Fruit fly (Drosophila melanogaster) whole organism, embryonic: ENCODE measurements around the gene Tyler.

Source experiments
- ATbp ChIP-seq: fragments of 200-800 bp; sonication (Bioruptor generic); optimal IDR thresholded peaks from 2 replicates; lab custom pipeline; 2017; ENCODE audit warnings: missing biosample characterization, mild to moderate bottlenecking, missing genetic modification characterization, missing genetic modification reagents
- CG11085 ChIP-seq: fragments of 200-800 bp; sonication (Bioruptor generic); IDR thresholded peaks from 2 replicates; pipeline ENCODE4 v1.3.6; 2022; ENCODE audit warnings: missing biosample characterization, missing genetic modification characterization
- CG11695 ChIP-seq: fragments of 200-800 bp; sonication (Bioruptor generic); IDR thresholded peaks from 3 replicates; pipeline ENCODE4 v1.3.6; 2022; ENCODE audit warnings: missing biosample characterization, missing genetic modification characterization
- CG12236 ChIP-seq: fragments of 200-800 bp; sonication (Bioruptor generic); optimal IDR thresholded peaks from 2 replicates; lab custom pipeline; 2016; ENCODE audit warnings: missing biosample characterization, missing genetic modification characterization
- CG14710 ChIP-seq: fragments of 200-800 bp; sonication (Bioruptor generic); optimal IDR thresholded peaks from 3 replicates; lab custom pipeline; 2019; ENCODE audit warnings: missing biosample characterization, mild to moderate bottlenecking, missing genetic modification characterization, moderate library complexity
- CG15514 ChIP-seq: fragments of 200-800 bp; sonication (Bioruptor generic); optimal IDR thresholded peaks from 3 replicates; lab custom pipeline; 2017; ENCODE audit warnings: missing biosample characterization, missing genetic modification characterization, mild to moderate bottlenecking, moderate library complexity, missing genetic modification reagents
- CG1603 ChIP-seq: fragments of 200-800 bp; sonication (Bioruptor generic); optimal IDR thresholded peaks from 2 replicates; lab custom pipeline; 2019; ENCODE audit warnings: missing biosample characterization, mild to moderate bottlenecking, missing genetic modification characterization, moderate library complexity
- CG16815 ChIP-seq: fragments of 200-800 bp; sonication (Bioruptor generic); optimal IDR thresholded peaks from 3 replicates; lab custom pipeline; 2017; ENCODE audit warnings: missing biosample characterization, mild to moderate bottlenecking, missing genetic modification characterization
- CG16863 ChIP-seq: fragments of 200-800 bp; sonication (Bioruptor generic); optimal IDR thresholded peaks from 3 replicates; lab custom pipeline; 2016; ENCODE audit warnings: missing biosample characterization, missing genetic modification characterization
- CG17912 ChIP-seq: fragments of 200-800 bp; sonication (Bioruptor generic); optimal IDR thresholded peaks from 2 replicates; lab custom pipeline; 2018; ENCODE audit warnings: missing biosample characterization, mild to moderate bottlenecking, missing genetic modification characterization
- CG2202 ChIP-seq: fragments of 200-800 bp; sonication (Bioruptor generic); optimal IDR thresholded peaks from 2 replicates; lab custom pipeline; 2018; ENCODE audit warnings: missing biosample characterization, mild to moderate bottlenecking, missing genetic modification characterization
- CG2678 ChIP-seq: fragments of 200-800 bp; sonication (Bioruptor generic); optimal IDR thresholded peaks from 3 replicates; lab custom pipeline; 2019; ENCODE audit warnings: missing biosample characterization, mild to moderate bottlenecking, missing genetic modification characterization, moderate library complexity
- CG30431 ChIP-seq: fragments of 200-800 bp; sonication (Bioruptor generic); optimal IDR thresholded peaks from 2 replicates; lab custom pipeline; 2017; ENCODE audit warnings: missing biosample characterization, missing genetic modification characterization
- CG3281 ChIP-seq: fragments of 200-800 bp; sonication (Bioruptor generic); optimal IDR thresholded peaks from 3 replicates; lab custom pipeline; 2017; ENCODE audit warnings: missing biosample characterization, mild to moderate bottlenecking, missing genetic modification characterization
- CG4404 ChIP-seq: fragments of 200-800 bp; sonication (Bioruptor generic); IDR thresholded peaks from 2 replicates; pipeline ENCODE4 v1.3.6; 2022; ENCODE audit warnings: missing biosample characterization, missing genetic modification characterization
- CG4820 ChIP-seq: fragments of 200-800 bp; sonication (Bioruptor generic); optimal IDR thresholded peaks from 3 replicates; lab custom pipeline; 2016; ENCODE audit warnings: missing biosample characterization, missing genetic modification characterization
- CG5245 ChIP-seq: fragments of 200-800 bp; sonication (Bioruptor generic); optimal IDR thresholded peaks from 3 replicates; lab custom pipeline; 2016; ENCODE audit warnings: missing biosample characterization, missing genetic modification characterization
- CG6254 ChIP-seq: fragments of 200-800 bp; sonication (Bioruptor generic); optimal IDR thresholded peaks from 3 replicates; lab custom pipeline; 2017; ENCODE audit warnings: mild to moderate bottlenecking, missing biosample characterization, missing genetic modification reagents, missing genetic modification characterization
- CG7839 ChIP-seq: fragments of 200-800 bp; sonication (Bioruptor generic); optimal IDR thresholded peaks from 3 replicates; lab custom pipeline; 2018; ENCODE audit warnings: missing biosample characterization, mild to moderate bottlenecking, missing genetic modification characterization, moderate library complexity
- CG7987 ChIP-seq: fragments of 200-800 bp; sonication (Bioruptor generic); optimal IDR thresholded peaks from 2 replicates; lab custom pipeline; 2018; ENCODE audit warnings: missing biosample characterization, mild to moderate bottlenecking, missing genetic modification characterization, moderate library complexity
- CG8478 ChIP-seq: fragments of >200 bp; optimal IDR thresholded peaks from 2 replicates; lab custom pipeline; 2018
- CG9727 ChIP-seq: fragments of 200-800 bp; sonication (Bioruptor generic); optimal IDR thresholded peaks from 3 replicates; lab custom pipeline; 2017; ENCODE audit warnings: missing biosample characterization, mild to moderate bottlenecking, missing genetic modification characterization
- CG9817 ChIP-seq: fragments of 200-800 bp; sonication (Bioruptor generic); optimal IDR thresholded peaks from 2 replicates; lab custom pipeline; 2018; ENCODE audit warnings: missing biosample characterization, mild to moderate bottlenecking, missing genetic modification characterization, moderate library complexity
- Fer2 ChIP-seq: fragments of 200-800 bp; sonication (Bioruptor generic); optimal IDR thresholded peaks from 2 replicates; lab custom pipeline; 2018; ENCODE audit warnings: missing biosample characterization, mild to moderate bottlenecking, missing genetic modification characterization, moderate library complexity
- Hand ChIP-seq: fragments of 200-800 bp; sonication (Bioruptor generic); optimal IDR thresholded peaks from 2 replicates; lab custom pipeline; 2017; ENCODE audit warnings: mild to moderate bottlenecking, missing biosample characterization, missing genetic modification reagents, missing genetic modification characterization
- HmgD ChIP-seq: fragments of 200-800 bp; sonication (Bioruptor generic); optimal IDR thresholded peaks from 3 replicates; lab custom pipeline; 2016; ENCODE audit warnings: missing biosample characterization, missing genetic modification characterization
- Hr78 ChIP-seq, 2 experiments: fragments of 200-800 bp in 1 of 2; fragments of >200 bp in 1 of 2; sonication (Bioruptor generic) in 1 of 2; optimal IDR thresholded peaks; 2 replicates each; lab custom pipeline; 2017 to 2019; ENCODE audit warnings: missing biosample characterization in 2 of 2, missing genetic modification characterization in 2 of 2, mild to moderate bottlenecking in 1 of 2, moderate library complexity in 1 of 2
- Lim3 ChIP-seq: fragments of 200-800 bp; sonication (Bioruptor generic); IDR thresholded peaks from 2 replicates; pipeline ENCODE4 v1.3.6; 2022; ENCODE audit warnings: missing biosample characterization, missing genetic modification characterization
- Mad ChIP-seq: fragments of 200-800 bp; sonication (Bioruptor generic); optimal IDR thresholded peaks from 2 replicates; lab custom pipeline; 2016; ENCODE audit warnings: missing biosample characterization, missing genetic modification characterization
- Oli ChIP-seq: fragments of 200-800 bp; sonication (Bioruptor generic); optimal IDR thresholded peaks from 2 replicates; lab custom pipeline; 2018; ENCODE audit warnings: missing biosample characterization, mild to moderate bottlenecking, missing genetic modification characterization, moderate library complexity
- Opbp ChIP-seq: fragments of 200-800 bp; sonication (Bioruptor generic); IDR thresholded peaks from 3 replicates; pipeline ENCODE4 v1.3.6; 2022; ENCODE audit warnings: missing biosample characterization, missing genetic modification characterization; ENCODE audit not compliant: partially characterized antibody
- Rx ChIP-seq: fragments of 200-800 bp; sonication (Bioruptor generic); IDR thresholded peaks from 2 replicates; pipeline ENCODE4 v1.3.6; 2022; ENCODE audit warnings: missing biosample characterization, missing genetic modification characterization
- ac ChIP-seq: fragments of 200-800 bp; sonication (Bioruptor generic); optimal IDR thresholded peaks from 3 replicates; lab custom pipeline; 2017; ENCODE audit warnings: missing biosample characterization, mild to moderate bottlenecking, missing genetic modification characterization
- amos ChIP-seq: fragments of 200-800 bp; sonication (Bioruptor generic); IDR thresholded peaks from 2 replicates; pipeline ENCODE4 v1.3.6; 2022; ENCODE audit warnings: missing biosample characterization, missing genetic modification characterization; ENCODE audit not compliant: partially characterized antibody
- bbx ChIP-seq: fragments of 200-800 bp; sonication (Bioruptor generic); IDR thresholded peaks from 2 replicates; pipeline ENCODE4 v1.3.6; 2022; ENCODE audit warnings: missing biosample characterization, missing genetic modification characterization; ENCODE audit not compliant: partially characterized antibody
- bigmax ChIP-seq: fragments of 200-800 bp; sonication (Bioruptor generic); optimal IDR thresholded peaks from 2 replicates; lab custom pipeline; 2018; ENCODE audit warnings: missing biosample characterization, mild to moderate bottlenecking, missing genetic modification characterization
- dm ChIP-seq: fragments of 200-800 bp; sonication (Bioruptor generic); optimal IDR thresholded peaks from 3 replicates; lab custom pipeline; 2016; ENCODE audit warnings: missing biosample characterization, missing genetic modification characterization
- en ChIP-seq: fragments of 200-800 bp; sonication (Bioruptor generic); optimal IDR thresholded peaks from 2 replicates; lab custom pipeline; 2016; ENCODE audit warnings: missing biosample characterization, missing genetic modification characterization
- esg ChIP-seq: fragments of 200-800 bp; sonication (Bioruptor generic); conservative IDR thresholded peaks from 2 replicates; pipeline ENCODE4 v1.3.6; 2022; ENCODE audit warnings: missing biosample characterization, missing genetic modification characterization
- eve ChIP-seq, 2 experiments: fragments of >200 bp; optimal IDR thresholded peaks; 2 replicates each; lab custom pipeline; 2017; ENCODE audit warnings: missing biosample characterization in 2 of 2, missing genetic modification characterization in 2 of 2
- fd96Cb ChIP-seq: fragments of 200-800 bp; sonication (Bioruptor generic); optimal IDR thresholded peaks from 2 replicates; lab custom pipeline; 2018; ENCODE audit warnings: missing biosample characterization, mild to moderate bottlenecking, missing genetic modification characterization, moderate library complexity
- grau ChIP-seq: fragments of 200-800 bp; optimal IDR thresholded peaks from 3 replicates; lab custom pipeline; 2019; ENCODE audit warnings: missing biosample characterization, mild to moderate bottlenecking, missing genetic modification characterization, moderate library complexity
- h ChIP-seq: fragments of >200 bp; optimal IDR thresholded peaks from 2 replicates; lab custom pipeline; 2017
- hbn ChIP-seq: fragments of 200-800 bp; sonication (Bioruptor generic); IDR thresholded peaks from 2 replicates; pipeline ENCODE4 v1.3.6; 2022; ENCODE audit warnings: missing biosample characterization, missing genetic modification characterization; ENCODE audit not compliant: partially characterized antibody
- inv ChIP-seq: fragments of 200-800 bp; sonication (Bioruptor generic); IDR thresholded peaks from 2 replicates; pipeline ENCODE4 v1.3.6; 2022; ENCODE audit warnings: missing biosample characterization, missing genetic modification characterization; ENCODE audit not compliant: partially characterized antibody
- jumu ChIP-seq: fragments of 200-800 bp; sonication (Bioruptor generic); optimal IDR thresholded peaks from 3 replicates; lab custom pipeline; 2016; ENCODE audit warnings: missing biosample characterization, missing genetic modification characterization
- onecut ChIP-seq: fragments of 200-800 bp; sonication (Bioruptor generic); IDR thresholded peaks from 2 replicates; pipeline ENCODE4 v1.3.6; 2022; ENCODE audit warnings: missing biosample characterization, missing genetic modification characterization
- pb ChIP-seq: fragments of 200-800 bp; sonication (Bioruptor generic); optimal IDR thresholded peaks from 3 replicates; lab custom pipeline; 2016; ENCODE audit warnings: missing biosample characterization, missing genetic modification characterization
- pnt ChIP-seq: fragments of 200-800 bp; sonication (Bioruptor generic); optimal IDR thresholded peaks from 3 replicates; lab custom pipeline; 2016; ENCODE audit warnings: missing biosample characterization, missing genetic modification characterization
- sim ChIP-seq: fragments of 200-800 bp; sonication (Bioruptor generic); IDR thresholded peaks from 2 replicates; pipeline ENCODE4 v1.3.6; 2022; ENCODE audit warnings: missing biosample characterization, missing genetic modification characterization
- tgo ChIP-seq: fragments of 200-800 bp; sonication (Bioruptor generic); IDR thresholded peaks from 3 replicates; pipeline ENCODE4 v1.3.6; 2022; ENCODE audit warnings: missing biosample characterization, missing genetic modification characterization
- zfh1 ChIP-seq: fragments of 200-800 bp; sonication (Bioruptor generic); IDR thresholded peaks from 3 replicates; pipeline ENCODE4 v1.3.6; 2022; ENCODE audit warnings: missing biosample characterization, missing genetic modification characterization

Tyler gene

DNA sequence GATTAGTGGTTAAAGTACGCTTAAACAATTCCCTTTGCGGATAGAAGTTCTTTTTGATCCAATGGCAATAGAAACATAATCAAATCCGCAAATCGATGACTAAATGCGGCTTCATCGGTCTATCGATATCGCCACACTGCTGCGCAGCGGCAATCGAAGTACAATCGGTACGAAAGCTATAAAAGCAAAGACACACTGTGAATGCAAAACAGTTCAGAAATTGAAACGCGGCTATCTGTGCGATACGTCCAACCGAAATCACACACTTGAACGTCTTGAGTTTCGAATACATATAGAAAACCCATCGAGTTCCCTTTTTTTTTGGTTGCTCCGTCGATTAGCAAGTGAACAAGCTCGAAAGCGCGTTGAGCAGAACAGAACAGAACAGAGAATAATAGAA is 6.3 kb upstream of the Tyler start, which contains the start of gene CG14207 (continued):
- no peak for TF ChIP-seq jumu
- TF ChIP-seq Rx (GFP tag; lab: Robert Waterston, UW) = no peak
- TF ChIP-seq CG30431 = no peak
- TF ChIP-seq hbn = peak; percentile 57; the same call in 1 of the 2 replicates
- TF ChIP-seq onecut (GFP tag; lab: Robert Waterston, UW) = no peak
- no peak for TF ChIP-seq CG5245
- TF ChIP-seq esg (GFP tag; lab: Robert Waterston, UW) = no peak
- no peak for TF ChIP-seq CG4404
- TF ChIP-seq grau (tag; lab: Kevin White, UChicago) = peak; percentile 25
- TF ChIP-seq CG6254 = no peak
- TF ChIP-seq CG2678 (tag; lab: Kevin White, UChicago) = no peak
- peak; percentile 48 for TF ChIP-seq Hand (GFP tag; lab: Kevin White, UChicago)
- TF ChIP-seq CG4820 (GFP tag; lab: Kevin White, UChicago) = no peak
- no peak for TF ChIP-seq sim (GFP tag; lab: Robert Waterston, UW)
- TF ChIP-seq zfh1 (GFP tag; lab: Robert Waterston, UW) = no peak
- TF ChIP-seq ATbp (GFP tag; lab: Kevin White, UChicago) = no peak
- TF ChIP-seq CG17912 (GFP tag; lab: Kevin White, UChicago) = no peak
- TF ChIP-seq CG11695 (GFP tag; lab: Robert Waterston, UW) = peak; percentile 22; the same call in 1 of the 3 replicates
- TF ChIP-seq CG16863 (GFP tag; lab: Kevin White, UChicago) = no peak
- TF ChIP-seq en (GFP tag; lab: Kevin White, UChicago) = no peak
- TF ChIP-seq CG12236 (GFP tag; lab: Kevin White, UChicago) = no peak
- peak; percentile 15 for TF ChIP-seq dm (GFP tag; lab: Kevin White, UChicago)
- TF ChIP-seq CG1603 = peak; percentile 20
- no peak for TF ChIP-seq CG11085
- TF ChIP-seq Oli (tag; lab: Kevin White, UChicago) = no peak
- no peak for TF ChIP-seq CG2202 (tag; lab: Kevin White, UChicago)
- no peak for TF ChIP-seq Lim3 (GFP tag; lab: Robert Waterston, UW)
- TF ChIP-seq inv = peak; percentile 32; the same call in 1 of the 2 replicates
- TF ChIP-seq eve (GFP tag; optimal IDR thresholded peaks at IDR 0.05; lab: Kevin White, UChicago) = no peak
- no peak for TF ChIP-seq CG3281
- TF ChIP-seq Fer2 (tag; lab: Kevin White, UChicago) = no peak
- no peak for TF ChIP-seq CG8478 (lab: Kevin White, UChicago)
- TF ChIP-seq Hr78 (GFP tag; optimal IDR thresholded peaks at IDR 0.05; lab: Kevin White, UChicago) = no peak
- peak; percentile 80 for TF ChIP-seq bbx (GFP tag; lab: Robert Waterston, UW)
- peak; percentile 26 for TF ChIP-seq CG7987 (GFP tag; lab: Kevin White, UChicago)
- no peak for TF ChIP-seq tgo
- TF ChIP-seq CG7839 = peak; percentile 7
- no peak for TF ChIP-seq bigmax (GFP tag; lab: Kevin White, UChicago)
- TF ChIP-seq Mad (GFP tag; lab: Kevin White, UChicago) = no peak
- TF ChIP-seq CG15514 (GFP tag; lab: Kevin White, UChicago) = peak; percentile 44
- TF ChIP-seq ac (GFP tag; lab: Kevin White, UChicago) = no peak
- TF ChIP-seq CG9727 (GFP tag; lab: Kevin White, UChicago) = no peak
- no peak for TF ChIP-seq pnt (GFP tag; lab: Kevin White, UChicago)
- TF ChIP-seq CG14710 (tag; lab: Kevin White, UChicago) = peak; percentile 11
- no peak for TF ChIP-seq HmgD (GFP tag; lab: Kevin White, UChicago)
- no peak for TF ChIP-seq pb (GFP tag; lab: Kevin White, UChicago)
- no peak for TF ChIP-seq h (lab: Kevin White, UChicago)
- TF ChIP-seq Opbp = peak; percentile 86
- no peak for TF ChIP-seq CG9817 (tag; lab: Kevin White, UChicago)
- no peak for TF ChIP-seq CG16815
- TF ChIP-seq fd96Cb = no peak
- peak; percentile 67; the same call in 1 of the 2 replicates for TF ChIP-seq amos
